Fruit fly (Drosophila melanogaster) whole organism, embryonic: ENCODE results near the gene CenB1A.

Experiments
- Abd-B ChIP-seq: fragments of 200-800 bp; sonication (Bioruptor generic); optimal IDR thresholded peaks from 2 replicates; lab custom pipeline; 2018; ENCODE audit warnings: missing biosample characterization, mild to moderate bottlenecking, missing genetic modification characterization, moderate library complexity
- Aef1 ChIP-seq: fragments of 200-800 bp; sonication (Bioruptor generic); IDR thresholded peaks from 3 replicates; pipeline ENCODE4 v1.3.6; 2022; ENCODE audit warnings: missing biosample characterization, missing genetic modification characterization
- Antp ChIP-seq: fragments of 200-800 bp; sonication (Bioruptor generic); optimal IDR thresholded peaks from 3 replicates; lab custom pipeline; 2016; ENCODE audit warnings: missing biosample characterization, missing genetic modification characterization
- CG11456 ChIP-seq: fragments of 200-800 bp; sonication (Bioruptor generic); IDR thresholded peaks from 3 replicates; pipeline ENCODE4 v1.3.6; 2022; ENCODE audit warnings: missing biosample characterization, missing genetic modification characterization
- CG11504 ChIP-seq: fragments of 200-800 bp; sonication (Bioruptor generic); optimal IDR thresholded peaks from 3 replicates; lab custom pipeline; 2019; ENCODE audit warnings: missing biosample characterization, mild to moderate bottlenecking, missing genetic modification characterization, moderate library complexity
- CG11696 ChIP-seq: fragments of 200-800 bp; sonication (Bioruptor generic); IDR thresholded peaks from 2 replicates; pipeline ENCODE4 v1.3.6; 2022; ENCODE audit warnings: missing biosample characterization, missing genetic modification characterization
- CG12659 ChIP-seq: fragments of 200-800 bp; sonication (Bioruptor generic); optimal IDR thresholded peaks from 3 replicates; lab custom pipeline; 2017; ENCODE audit warnings: mild to moderate bottlenecking, missing biosample characterization, missing genetic modification reagents, missing genetic modification characterization
- CG12942 ChIP-seq: fragments of 200-800 bp; sonication (Bioruptor generic); optimal IDR thresholded peaks from 3 replicates; lab custom pipeline; 2016; ENCODE audit warnings: missing biosample characterization, missing genetic modification characterization
- CG13296 ChIP-seq: fragments of 200-800 bp; sonication (Bioruptor generic); optimal IDR thresholded peaks from 3 replicates; lab custom pipeline; 2018; ENCODE audit warnings: missing biosample characterization, mild to moderate bottlenecking, missing genetic modification characterization
- CG14860 ChIP-seq: fragments of 200-800 bp; sonication (Bioruptor generic); IDR thresholded peaks from 3 replicates; pipeline ENCODE4 v1.3.6; 2022; ENCODE audit warnings: missing biosample characterization, missing genetic modification characterization; ENCODE audit not compliant: partially characterized antibody
- CG15269 ChIP-seq: fragments of 200-800 bp; sonication (Bioruptor generic); optimal IDR thresholded peaks from 2 replicates; lab custom pipeline; 2018; ENCODE audit warnings: missing biosample characterization, mild to moderate bottlenecking, missing genetic modification characterization, moderate library complexity
- CG15601 ChIP-seq: fragments of 200-800 bp; sonication (Bioruptor generic); optimal IDR thresholded peaks from 3 replicates; lab custom pipeline; 2019; ENCODE audit warnings: missing biosample characterization, mild to moderate bottlenecking, missing genetic modification characterization, moderate library complexity
- CG1602 ChIP-seq: fragments of 200-800 bp; sonication (Bioruptor generic); optimal IDR thresholded peaks from 3 replicates; lab custom pipeline; 2016; ENCODE audit warnings: missing biosample characterization, missing genetic modification characterization
- CG2120 ChIP-seq: fragments of 200-800 bp; sonication (Bioruptor generic); optimal IDR thresholded peaks from 3 replicates; lab custom pipeline; 2016; ENCODE audit warnings: missing biosample characterization, missing genetic modification characterization
- CG2678 ChIP-seq: fragments of 200-800 bp; sonication (Bioruptor generic); optimal IDR thresholded peaks from 3 replicates; lab custom pipeline; 2019; ENCODE audit warnings: missing biosample characterization, mild to moderate bottlenecking, missing genetic modification characterization, moderate library complexity
- CG30403 ChIP-seq: fragments of 200-800 bp; sonication (Bioruptor generic); optimal IDR thresholded peaks from 3 replicates; lab custom pipeline; 2016; ENCODE audit warnings: missing biosample characterization, missing genetic modification characterization
- CG34422 ChIP-seq: fragments of 200-800 bp; sonication (Bioruptor generic); IDR thresholded peaks from 3 replicates; pipeline ENCODE4 v1.3.6; 2022; ENCODE audit warnings: missing biosample characterization, missing genetic modification characterization
- CG43689 ChIP-seq: fragments of 200-800 bp; sonication (Bioruptor generic); IDR thresholded peaks from 2 replicates; pipeline ENCODE4 v1.3.6; 2022; ENCODE audit warnings: missing biosample characterization, missing genetic modification characterization
- CG6654 ChIP-seq: fragments of 200-800 bp; sonication (Bioruptor generic); optimal IDR thresholded peaks from 2 replicates; lab custom pipeline; 2017; ENCODE audit warnings: missing biosample characterization, mild to moderate bottlenecking, missing genetic modification characterization
- CG7745 ChIP-seq: fragments of 200-800 bp; sonication (Bioruptor generic); optimal IDR thresholded peaks from 2 replicates; lab custom pipeline; 2018; ENCODE audit warnings: missing biosample characterization, mild to moderate bottlenecking, missing genetic modification characterization, moderate library complexity
- CG8765 ChIP-seq: fragments of 200-800 bp; sonication (Bioruptor generic); IDR thresholded peaks from 2 replicates; pipeline ENCODE4 v1.3.6; 2022; ENCODE audit warnings: missing biosample characterization, missing genetic modification characterization
- CG8924 ChIP-seq: fragments of 200-800 bp; optimal IDR thresholded peaks from 3 replicates; lab custom pipeline; 2019; ENCODE audit warnings: missing biosample characterization, mild to moderate bottlenecking, missing genetic modification characterization, moderate library complexity
- CG9727 ChIP-seq: fragments of 200-800 bp; sonication (Bioruptor generic); optimal IDR thresholded peaks from 3 replicates; lab custom pipeline; 2017; ENCODE audit warnings: missing biosample characterization, mild to moderate bottlenecking, missing genetic modification characterization
- CTCF ChIP-seq: fragments of 200-800 bp; sonication (Bioruptor generic); optimal IDR thresholded peaks from 2 replicates; lab custom pipeline; 2017; ENCODE audit warnings: missing biosample characterization, mild to moderate bottlenecking, missing genetic modification characterization, moderate library complexity
- Deaf1 ChIP-seq: fragments of 200-800 bp; optimal IDR thresholded peaks from 3 replicates; lab custom pipeline; 2019; ENCODE audit warnings: missing biosample characterization, mild to moderate bottlenecking, missing genetic modification characterization, moderate library complexity
- Ets65A ChIP-seq: fragments of 200-800 bp; sonication (Bioruptor generic); peaks from one replicate; lab custom pipeline; 2016; ENCODE audit warnings: missing biosample characterization, missing genetic modification characterization
- Fer1 ChIP-seq: fragments of 200-800 bp; sonication (Bioruptor generic); optimal IDR thresholded peaks from 2 replicates; lab custom pipeline; 2017; ENCODE audit warnings: missing biosample characterization, mild to moderate bottlenecking, missing genetic modification characterization
- GATAe ChIP-seq: fragments of 200-800 bp; sonication (Bioruptor generic); conservative IDR thresholded peaks from 2 replicates; pipeline ENCODE4 v1.3.6; 2022; ENCODE audit warnings: missing biosample characterization, missing genetic modification characterization
- Hmr ChIP-seq: fragments of 200-800 bp; sonication (Bioruptor generic); optimal IDR thresholded peaks from 3 replicates; lab custom pipeline; 2017; ENCODE audit warnings: mild to moderate bottlenecking, missing biosample characterization, missing genetic modification reagents, missing genetic modification characterization
- Hr39 ChIP-seq: fragments of >200 bp; optimal IDR thresholded peaks from 2 replicates; lab custom pipeline; 2017
- Hr51 ChIP-seq, 2 experiments: fragments of 200-800 bp; sonication (Bioruptor generic); optimal IDR thresholded peaks; 2 replicates in 1 of 2; 3 replicates in 1 of 2; lab custom pipeline; 2016 to 2018; ENCODE audit warnings: missing biosample characterization in 2 of 2, missing genetic modification characterization in 2 of 2, mild to moderate bottlenecking in 1 of 2, moderate library complexity in 1 of 2
- Hr78 ChIP-seq, 2 experiments: fragments of 200-800 bp in 1 of 2; fragments of >200 bp in 1 of 2; sonication (Bioruptor generic) in 1 of 2; optimal IDR thresholded peaks; 2 replicates each; lab custom pipeline; 2017 to 2019; ENCODE audit warnings: missing biosample characterization in 2 of 2, missing genetic modification characterization in 2 of 2, mild to moderate bottlenecking in 1 of 2, moderate library complexity in 1 of 2
- Med ChIP-seq: fragments of 200-800 bp; sonication (Bioruptor generic); peaks from one replicate; lab custom pipeline; 2016; ENCODE audit warnings: missing biosample characterization, missing genetic modification characterization, mild to moderate bottlenecking, inconsistent platforms, moderate library complexity
- Opbp ChIP-seq: fragments of 200-800 bp; sonication (Bioruptor generic); IDR thresholded peaks from 3 replicates; pipeline ENCODE4 v1.3.6; 2022; ENCODE audit warnings: missing biosample characterization, missing genetic modification characterization; ENCODE audit not compliant: partially characterized antibody
- Side ChIP-seq: fragments of 200-800 bp; sonication (Bioruptor generic); optimal IDR thresholded peaks from 2 replicates; lab custom pipeline; 2016; ENCODE audit warnings: missing biosample characterization, missing genetic modification characterization
- Taf1 ChIP-seq: fragments of 200-800 bp; sonication (Bioruptor generic); IDR thresholded peaks from 2 replicates; pipeline ENCODE4 v1.3.6; 2022; ENCODE audit warnings: missing biosample characterization, missing genetic modification characterization
- chif ChIP-seq, 2 experiments: fragments of 200-800 bp; sonication (Bioruptor generic); optimal IDR thresholded peaks; 3 replicates each; lab custom pipeline; 2016; ENCODE audit warnings: missing biosample characterization in 2 of 2, missing genetic modification characterization in 2 of 2
- da ChIP-seq: fragments of 200-800 bp; sonication (Bioruptor generic); optimal IDR thresholded peaks from 2 replicates; lab custom pipeline; 2016; ENCODE audit warnings: missing biosample characterization, missing genetic modification characterization
- gsb-n ChIP-seq: fragments of 200-800 bp; sonication (Bioruptor generic); optimal IDR thresholded peaks from 3 replicates; lab custom pipeline; 2018; ENCODE audit warnings: missing biosample characterization, mild to moderate bottlenecking, missing genetic modification characterization
- jing ChIP-seq: fragments of 200-800 bp; sonication (Bioruptor generic); optimal IDR thresholded peaks from 2 replicates; lab custom pipeline; 2018; ENCODE audit warnings: missing biosample characterization, mild to moderate bottlenecking, missing genetic modification characterization
- ken ChIP-seq: fragments of 200-800 bp; sonication (Bioruptor generic); IDR thresholded peaks from 3 replicates; pipeline ENCODE4 v1.3.6; 2022; ENCODE audit warnings: missing biosample characterization, missing genetic modification characterization
- nmo ChIP-seq: fragments of 200-800 bp; sonication (Bioruptor generic); optimal IDR thresholded peaks from 2 replicates; lab custom pipeline; 2018; ENCODE audit warnings: missing biosample characterization, mild to moderate bottlenecking, missing genetic modification characterization, moderate library complexity
- run ChIP-seq: fragments of 200-800 bp; sonication (Bioruptor generic); optimal IDR thresholded peaks from 3 replicates; lab custom pipeline; 2018; ENCODE audit warnings: missing biosample characterization, mild to moderate bottlenecking, missing genetic modification characterization
- scrt ChIP-seq: fragments of 200-800 bp; sonication (Bioruptor generic); optimal IDR thresholded peaks from 2 replicates; lab custom pipeline; 2018; ENCODE audit warnings: missing biosample characterization, mild to moderate bottlenecking, missing genetic modification characterization, moderate library complexity
- slou ChIP-seq: fragments of 200-800 bp; sonication (Bioruptor generic); optimal IDR thresholded peaks from 3 replicates; lab custom pipeline; 2016; ENCODE audit warnings: missing biosample characterization, missing genetic modification characterization
- sr ChIP-seq: fragments of 200-800 bp; sonication (Bioruptor generic); IDR thresholded peaks from 3 replicates; pipeline ENCODE4 v1.3.6; 2022; ENCODE audit warnings: missing biosample characterization, missing genetic modification characterization
- stwl ChIP-seq: fragments of 200-800 bp; sonication (Bioruptor generic); optimal IDR thresholded peaks from 3 replicates; lab custom pipeline; 2018; ENCODE audit warnings: missing biosample characterization, mild to moderate bottlenecking, missing genetic modification characterization, moderate library complexity
- tna ChIP-seq: fragments of 200-800 bp; sonication (Bioruptor generic); IDR thresholded peaks from 2 replicates; pipeline ENCODE4 v1.3.6; 2022; ENCODE audit warnings: missing biosample characterization, missing genetic modification characterization; ENCODE audit not compliant: partially characterized antibody
- vvl ChIP-seq: fragments of 200-800 bp; sonication (Bioruptor generic); IDR thresholded peaks from 2 replicates; pipeline ENCODE4 v1.3.6; 2022; ENCODE audit warnings: missing biosample characterization, missing genetic modification characterization
- wek ChIP-seq: fragments of 200-800 bp; sonication (Bioruptor generic); optimal IDR thresholded peaks from 3 replicates; lab custom pipeline; 2018; ENCODE audit warnings: missing biosample characterization, mild to moderate bottlenecking, missing genetic modification characterization, moderate library complexity
- wor ChIP-seq: fragments of 200-800 bp; sonication (Bioruptor generic); IDR thresholded peaks from 2 replicates; pipeline ENCODE4 v1.3.6; 2022; ENCODE audit warnings: missing biosample characterization, missing genetic modification characterization
- zfh2 ChIP-seq: fragments of 200-800 bp; sonication (Bioruptor generic); optimal IDR thresholded peaks from 2 replicates; lab custom pipeline; 2016; ENCODE audit warnings: missing biosample characterization, missing genetic modification characterization

CenB1A gene

DNA sequence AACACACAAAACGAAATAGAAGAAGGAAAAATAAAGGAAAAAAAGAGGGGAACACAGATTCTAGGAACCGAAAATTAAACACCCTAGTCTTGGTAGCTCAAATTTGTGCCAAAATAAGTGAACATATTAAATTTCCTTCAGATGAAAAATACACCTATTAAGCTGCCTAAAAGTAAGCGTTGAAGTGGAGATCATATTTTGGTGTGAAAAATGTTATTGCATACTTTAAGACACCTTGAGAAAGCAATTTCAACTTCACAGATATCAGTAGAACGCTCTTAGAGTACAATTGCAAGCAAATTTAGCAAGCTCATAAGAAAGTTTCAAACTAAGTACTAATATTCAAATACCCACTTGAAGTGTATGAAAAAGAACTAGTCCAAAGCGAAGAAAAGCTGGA lies 7.5 kb upstream of the CenB1A start (continued):
- TF ChIP-seq CG43689 (GFP tag; lab: Robert Waterston, UW), result no peak
- no peak for TF ChIP-seq CG34422
- peak; percentile 4 for TF ChIP-seq CG9727
- no peak for TF ChIP-seq Taf1 (GFP tag; lab: Robert Waterston, UW)
- no peak for TF ChIP-seq Deaf1 (tag; lab: Kevin White, UChicago)
- TF ChIP-seq GATAe (GFP tag; lab: Robert Waterston, UW), result no peak
- no peak for TF ChIP-seq CG11696 (GFP tag; lab: Robert Waterston, UW)
- no peak for TF ChIP-seq vvl (GFP tag; lab: Robert Waterston, UW)
- TF ChIP-seq sr (GFP tag; lab: Robert Waterston, UW), result no peak
- no peak for TF ChIP-seq CG11456
- TF ChIP-seq Antp (GFP tag; lab: Kevin White, UChicago), result no peak
- TF ChIP-seq Med (GFP tag; lab: Kevin White, UChicago), result peak; percentile 86
- peak; percentile 19 for TF ChIP-seq nmo (GFP tag; lab: Kevin White, UChicago)
- peak; percentile 8 for TF ChIP-seq CG30403
- no peak for TF ChIP-seq CG7745 (tag; lab: Kevin White, UChicago)
- peak; percentile 10 for TF ChIP-seq Abd-B
- peak; percentile 54 for TF ChIP-seq Ets65A (GFP tag; lab: Kevin White, UChicago)
- TF ChIP-seq Hr78 (GFP tag; optimal IDR thresholded peaks at IDR 0.05; lab: Kevin White, UChicago), result no peak
- peak in 1 of 2 experiments; percentile 18 for TF ChIP-seq Hr51 (GFP tag; optimal IDR thresholded peaks at IDR 0.05; lab: Kevin White, UChicago)
- peak; percentile 56 for TF ChIP-seq CG2678 (tag; lab: Kevin White, UChicago)
- no peak for TF ChIP-seq CG6654 (GFP tag; lab: Kevin White, UChicago)
- no peak for TF ChIP-seq wek
- TF ChIP-seq Fer1, result peak; percentile 40
- TF ChIP-seq CG14860 (GFP tag; lab: Robert Waterston, UW), result no peak
- TF ChIP-seq slou (GFP tag; lab: Kevin White, UChicago), result no peak
- TF ChIP-seq CG8765 (GFP tag; lab: Robert Waterston, UW), result no peak
- TF ChIP-seq CG11504 (tag; lab: Kevin White, UChicago), result peak; percentile 44
- TF ChIP-seq gsb-n (tag; lab: Kevin White, UChicago), result no peak
- TF ChIP-seq CG12659 (GFP tag; lab: Kevin White, UChicago), result peak; percentile 2
- no peak for TF ChIP-seq jing (GFP tag; lab: Kevin White, UChicago)
- no peak for TF ChIP-seq stwl (tag; lab: Kevin White, UChicago)
- no peak for TF ChIP-seq ken (GFP tag; lab: Robert Waterston, UW)
- peak; percentile 33 for TF ChIP-seq CG15269 (tag; lab: Kevin White, UChicago)
- TF ChIP-seq CG2120 (GFP tag; lab: Kevin White, UChicago), result peak; percentile 48
- TF ChIP-seq CG8924 (tag; lab: Kevin White, UChicago), result no peak
- no peak for TF ChIP-seq run (tag; lab: Kevin White, UChicago)
- no peak for TF ChIP-seq CG15601 (tag; lab: Kevin White, UChicago)
- no peak for TF ChIP-seq Side (GFP tag; lab: Kevin White, UChicago)
- no peak for TF ChIP-seq CG12942 (GFP tag; lab: Kevin White, UChicago)
- no peak for TF ChIP-seq CTCF (GFP tag; lab: Kevin White, UChicago)
- TF ChIP-seq chif (GFP tag; optimal IDR thresholded peaks at IDR 0.05; lab: Kevin White, UChicago), result no peak
- no peak for TF ChIP-seq Aef1 (GFP tag; lab: Robert Waterston, UW)
- no peak for TF ChIP-seq tna (GFP tag; lab: Robert Waterston, UW)
- TF ChIP-seq zfh2 (GFP tag; lab: Kevin White, UChicago), result peak; percentile 2
- TF ChIP-seq CG1602 (GFP tag; lab: Kevin White, UChicago), result no peak
- TF ChIP-seq scrt (GFP tag; lab: Kevin White, UChicago), result peak; percentile 6
- no peak for TF ChIP-seq Opbp (GFP tag; lab: Robert Waterston, UW)
- TF ChIP-seq wor, result no peak
- no peak for TF ChIP-seq da (GFP tag; lab: Kevin White, UChicago)
- TF ChIP-seq Hmr, result peak; percentile 27
- TF ChIP-seq Hr39 (lab: Kevin White, UChicago), result no peak
- peak; percentile 1 for TF ChIP-seq CG13296 (GFP tag; lab: Kevin White, UChicago)
